Fruit fly (Drosophila melanogaster): ENCODE results near the gene Nf1.

The Nf1 gene

DNA sequence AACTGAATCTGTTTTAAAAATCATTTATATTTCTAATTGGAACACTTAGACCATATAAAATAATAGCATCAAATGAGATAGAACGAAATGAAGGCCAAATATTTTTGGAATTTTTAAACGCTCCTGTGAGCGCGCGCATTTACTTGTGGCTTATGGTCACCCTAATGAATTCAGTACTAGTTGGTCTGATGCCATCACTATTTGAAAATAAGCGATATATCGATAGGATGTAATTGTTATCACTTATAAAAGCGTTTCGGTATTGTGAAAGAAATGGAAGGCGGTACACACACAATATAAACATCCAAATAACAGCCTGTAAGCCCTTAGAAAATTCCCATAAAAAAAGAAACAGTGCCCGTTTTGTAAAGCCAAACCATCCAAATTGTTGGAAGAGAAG is at the start of gene Nf1:
Nf1 (plus strand) TSS at position 280 of the 400 bp plus-strand sequence.
- no peak for TF ChIP-seq fkh (GFP tag; optimal IDR thresholded peaks at IDR 0.05)
- TF ChIP-seq Sox102F (GFP tag; optimal IDR thresholded peaks at IDR 0.05): no peak
- TF ChIP-seq CG7368 (GFP tag; optimal IDR thresholded peaks at IDR 0.05): no peak
- TF ChIP-seq CG6792 (GFP tag; optimal IDR thresholded peaks at IDR 0.05): no peak
- no peak for TF ChIP-seq eg (GFP tag; IDR thresholded peaks at IDR 0.05)
- no peak for TF ChIP-seq CG10631 (GFP tag; optimal IDR thresholded peaks at IDR 0.05)
- TF ChIP-seq net (GFP tag; optimal IDR thresholded peaks at IDR 0.05): no peak
- TF ChIP-seq dac (GFP tag; optimal IDR thresholded peaks at IDR 0.05): no peak
- no peak for TF ChIP-seq esn (GFP tag; optimal IDR thresholded peaks at IDR 0.05)
- TF ChIP-seq pdm3 (GFP tag; optimal IDR thresholded peaks at IDR 0.05): no peak
- TF ChIP-seq CG15336 (GFP tag; IDR thresholded peaks at IDR 0.05): no peak
- TF ChIP-seq CG11762 (GFP tag; optimal IDR thresholded peaks at IDR 0.05; ENCODE audit: insufficient read depth): no peak
- no peak for TF ChIP-seq Hr38 (GFP tag; optimal IDR thresholded peaks at IDR 0.05)
- TF ChIP-seq achi (GFP tag; optimal IDR thresholded peaks at IDR 0.05): no peak
- TF ChIP-seq ss (GFP tag; optimal IDR thresholded peaks at IDR 0.05): no peak
- TF ChIP-seq CG9139 (GFP tag; optimal IDR thresholded peaks at IDR 0.05): no peak
- no peak for TF ChIP-seq CG3919 (GFP tag; optimal IDR thresholded peaks at IDR 0.05)
- TF ChIP-seq Hr39 (GFP tag; optimal IDR thresholded peaks at IDR 0.05): no peak
- TF ChIP-seq CG6854 (GFP tag; optimal IDR thresholded peaks at IDR 0.05): no peak
- TF ChIP-seq CG11294 (GFP tag; IDR thresholded peaks at IDR 0.05): no peak

DNA sequence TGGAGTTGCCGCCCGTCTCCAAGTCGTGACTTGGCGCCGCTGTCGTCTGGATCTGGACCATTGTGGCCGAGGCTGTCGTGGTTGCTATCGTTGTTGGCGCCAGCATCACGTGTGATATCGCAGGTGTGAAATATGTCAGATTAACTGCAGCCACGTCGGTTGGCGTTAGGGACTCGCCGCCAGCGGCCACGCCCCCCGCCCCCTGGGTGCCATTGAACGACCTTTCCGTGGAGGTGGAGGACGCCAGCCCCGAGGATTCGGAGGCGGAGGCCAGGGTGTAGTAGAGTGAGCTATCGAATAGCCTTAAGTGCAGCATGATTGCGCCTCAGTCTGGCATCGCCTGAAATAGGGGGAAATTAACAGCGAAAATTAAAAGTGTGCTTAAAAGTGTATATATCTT is 41.5 kb upstream of the Nf1 start:
- TF ChIP-seq ss (GFP tag; optimal IDR thresholded peaks at IDR 0.05) (no peak), CG1621 (tag; optimal IDR thresholded peaks at IDR 0.05) (no peak)

DNA sequence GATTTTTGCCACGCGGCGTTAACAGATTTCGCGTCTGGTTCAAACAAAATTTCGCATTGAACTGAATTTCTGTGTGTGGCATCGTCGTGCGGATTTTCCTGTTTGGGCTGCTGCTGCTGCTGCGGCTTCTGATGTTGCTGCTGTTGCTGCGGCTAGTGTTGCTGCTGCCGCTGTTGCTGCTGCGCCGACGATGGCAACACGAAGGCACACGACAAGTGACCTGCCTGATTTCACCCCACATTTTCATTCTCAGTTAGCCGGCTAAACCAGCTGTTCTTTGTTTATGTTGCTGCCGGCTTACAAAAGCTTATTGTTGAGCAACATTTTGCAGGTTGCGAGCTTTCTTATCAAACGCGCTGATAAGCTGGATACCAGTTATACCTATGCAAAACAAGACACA is 26.7 kb upstream of the Nf1 start, which contains the start of gene CCAP-R:
CCAP-R (minus strand) TSS at position 179 of the 400 bp plus-strand sequence.
- TF ChIP-seq OdsH (GFP tag; optimal IDR thresholded peaks at IDR 0.05) (no peak), CG1621 (tag; optimal IDR thresholded peaks at IDR 0.05) (no peak), eg (GFP tag; IDR thresholded peaks at IDR 0.05) (peak; percentile 30; the same call in 1 of the 3 replicates), esn (GFP tag; optimal IDR thresholded peaks at IDR 0.05) (no peak), CG6854 (GFP tag; optimal IDR thresholded peaks at IDR 0.05) (no peak), CG10631 (GFP tag; optimal IDR thresholded peaks at IDR 0.05) (no peak), CG32006 (GFP tag; optimal IDR thresholded peaks at IDR 0.05) (no peak), CG3919 (GFP tag; optimal IDR thresholded peaks at IDR 0.05) (peak; percentile 70)

dm6 chr3R:25958979-25959378 is 23.8 kb upstream of the Nf1 start, which contains the start of gene CG14540:
Gene CG14540, plus strand, starts transcription at chr3R:25959279.
- TF ChIP-seq cyc (GFP tag; optimal IDR thresholded peaks at IDR 0.05) (no peak), salr (GFP tag; optimal IDR thresholded peaks at IDR 0.05) (no peak), CG11902 (GFP tag; optimal IDR thresholded peaks at IDR 0.05) (no peak), Ets21C (GFP tag; optimal IDR thresholded peaks at IDR 0.05) (no peak), CG4318 (GFP tag; optimal IDR thresholded peaks at IDR 0.05) (no peak), lz (GFP tag; optimal IDR thresholded peaks at IDR 0.05) (no peak), esn (GFP tag; optimal IDR thresholded peaks at IDR 0.05) (no peak), CG3032 (tag; optimal IDR thresholded peaks at IDR 0.05) (no peak), Ets96B (tag; optimal IDR thresholded peaks at IDR 0.05) (no peak)

- TF ChIP-seq CG8632 (GFP tag; optimal IDR thresholded peaks at IDR 0.05): no peak
- no peak for TF ChIP-seq Eip78C (GFP tag)
- no peak for TF ChIP-seq CG8119 (GFP tag; IDR thresholded peaks at IDR 0.05)
- no peak for TF ChIP-seq CG32006 (GFP tag; optimal IDR thresholded peaks at IDR 0.05)
Measured at dm6 chr3R:25961694-25962093, 21.1 kb upstream of the Nf1 start, which contains the start of gene boss. Gene boss, plus strand, starts transcription at chr3R:25961994.
